Fruit fly (Drosophila melanogaster) whole organism, prepupa: ENCODE measurements around the gene Men-b.

ENCODE experiments used
- Blimp-1 ChIP-seq: fragments of 200-800 bp; sonication (Bioruptor generic); optimal IDR thresholded peaks from 3 replicates; lab custom pipeline; 2017; ENCODE audit warnings: missing biosample characterization, missing genetic modification characterization, mild to moderate bottlenecking, moderate library complexity, missing genetic modification reagents
- CG10669 ChIP-seq: fragments of 200-800 bp; sonication (Bioruptor generic); optimal IDR thresholded peaks from 3 replicates; lab custom pipeline; 2018; ENCODE audit warnings: missing biosample characterization, mild to moderate bottlenecking, missing genetic modification characterization, moderate library complexity
- CG11294 ChIP-seq: fragments of 200-800 bp; sonication (Bioruptor generic); IDR thresholded peaks from 2 replicates; pipeline ENCODE4 v1.3.6; 2022; ENCODE audit warnings: missing biosample characterization, missing genetic modification characterization
- CG11762 ChIP-seq: fragments of 200-800 bp; sonication (Bioruptor generic); optimal IDR thresholded peaks from 3 replicates; lab custom pipeline; 2016; ENCODE audit warnings: missing biosample characterization, missing genetic modification characterization; ENCODE audit not compliant: insufficient read depth
- CG11902 ChIP-seq: fragments of 200-800 bp; sonication (Bioruptor generic); optimal IDR thresholded peaks from 3 replicates; lab custom pipeline; 2016; ENCODE audit warnings: missing biosample characterization, missing genetic modification characterization
- CG15336 ChIP-seq: fragments of 200-800 bp; sonication (Bioruptor generic); IDR thresholded peaks from 2 replicates; pipeline ENCODE4 v1.3.6; 2022; ENCODE audit warnings: missing biosample characterization, missing genetic modification characterization
- CG16779 ChIP-seq: fragments of 200-800 bp; sonication (Bioruptor generic); optimal IDR thresholded peaks from 3 replicates; lab custom pipeline; 2017; ENCODE audit warnings: missing biosample characterization, mild to moderate bottlenecking, missing genetic modification characterization
- CG31627 ChIP-seq: fragments of 200-800 bp; sonication (Bioruptor generic); optimal IDR thresholded peaks from 3 replicates; lab custom pipeline; 2016; ENCODE audit warnings: missing biosample characterization, missing genetic modification characterization
- CG34406 ChIP-seq: fragments of 200-800 bp; sonication (Bioruptor generic); optimal IDR thresholded peaks from 3 replicates; lab custom pipeline; 2016; ENCODE audit warnings: missing biosample characterization, missing genetic modification characterization
- CG3919 ChIP-seq: fragments of 200-800 bp; sonication (Bioruptor generic); optimal IDR thresholded peaks from 3 replicates; lab custom pipeline; 2016; ENCODE audit warnings: missing biosample characterization, missing genetic modification characterization
- CG4318 ChIP-seq: fragments of 200-800 bp; sonication (Bioruptor generic); optimal IDR thresholded peaks from 3 replicates; lab custom pipeline; 2017; ENCODE audit warnings: missing biosample characterization, mild to moderate bottlenecking, missing genetic modification characterization
- CG6163 ChIP-seq: fragments of 200-800 bp; sonication (Bioruptor generic); IDR thresholded peaks from 3 replicates; pipeline ENCODE4 v1.3.6; 2022; ENCODE audit warnings: missing biosample characterization, missing genetic modification characterization
- CG6276 ChIP-seq: fragments of 200-800 bp; sonication (Bioruptor generic); optimal IDR thresholded peaks from 2 replicates; lab custom pipeline; 2017; ENCODE audit warnings: missing biosample characterization, mild to moderate bottlenecking, missing genetic modification characterization
- CG6792 ChIP-seq: fragments of 200-800 bp; sonication (Bioruptor generic); optimal IDR thresholded peaks from 3 replicates; lab custom pipeline; 2016; ENCODE audit warnings: missing biosample characterization, missing genetic modification characterization
- CG6808 ChIP-seq: fragments of 200-800 bp; sonication (Bioruptor generic); optimal IDR thresholded peaks from 3 replicates; lab custom pipeline; 2017; ENCODE audit warnings: missing biosample characterization, missing genetic modification characterization, mild to moderate bottlenecking, moderate library complexity, missing genetic modification reagents
- CG6854 ChIP-seq: fragments of 200-800 bp; sonication (Bioruptor generic); optimal IDR thresholded peaks from 2 replicates; lab custom pipeline; 2017; ENCODE audit warnings: missing biosample characterization, mild to moderate bottlenecking, missing genetic modification characterization
- CG8119 ChIP-seq: fragments of 200-800 bp; sonication (Bioruptor generic); IDR thresholded peaks from 3 replicates; pipeline ENCODE4 v1.3.6; 2022; ENCODE audit warnings: missing biosample characterization, missing genetic modification characterization
- CG8319 ChIP-seq: fragments of 200-800 bp; sonication (Bioruptor generic); optimal IDR thresholded peaks from 3 replicates; lab custom pipeline; 2016; ENCODE audit warnings: missing biosample characterization, missing genetic modification characterization
- CG9139 ChIP-seq: fragments of 200-800 bp; sonication (Bioruptor generic); optimal IDR thresholded peaks from 3 replicates; lab custom pipeline; 2017; ENCODE audit warnings: missing biosample characterization, mild to moderate bottlenecking, missing genetic modification characterization
- Eip75B ChIP-seq: fragments of 200-800 bp; sonication (Bioruptor generic); optimal IDR thresholded peaks from 3 replicates; lab custom pipeline; 2016; ENCODE audit warnings: missing biosample characterization, missing genetic modification characterization
- Eip78C ChIP-seq: fragments of 200-800 bp; sonication (Bioruptor generic); peaks from one replicate; lab custom pipeline; 2016; ENCODE audit warnings: missing biosample characterization, missing genetic modification characterization
- Ets21C ChIP-seq: fragments of 200-800 bp; sonication (Bioruptor generic); optimal IDR thresholded peaks from 3 replicates; lab custom pipeline; 2016; ENCODE audit warnings: missing biosample characterization, missing genetic modification characterization
- Ets96B ChIP-seq: fragments of 200-800 bp; optimal IDR thresholded peaks from 2 replicates; lab custom pipeline; 2019; ENCODE audit warnings: missing biosample characterization, mild to moderate bottlenecking, missing genetic modification characterization, moderate library complexity
- Gug ChIP-seq: fragments of 200-800 bp; sonication (Bioruptor generic); IDR thresholded peaks from 2 replicates; pipeline ENCODE4 v1.3.6; 2022; ENCODE audit warnings: missing biosample characterization, missing genetic modification characterization
- Hr38 ChIP-seq: sonication (Bioruptor generic); optimal IDR thresholded peaks from 2 replicates; lab custom pipeline; 2016; ENCODE audit warnings: missing biosample characterization, missing genetic modification characterization
- Hr39 ChIP-seq: fragments of 200-800 bp; sonication (Bioruptor generic); optimal IDR thresholded peaks from 2 replicates; lab custom pipeline; 2016; ENCODE audit warnings: missing biosample characterization, missing genetic modification characterization
- Hr4 ChIP-seq: fragments of 200-800 bp; sonication (Bioruptor generic); optimal IDR thresholded peaks from 3 replicates; lab custom pipeline; 2016; ENCODE audit warnings: missing biosample characterization, missing genetic modification characterization
- OdsH ChIP-seq: fragments of 200-800 bp; sonication (Bioruptor generic); optimal IDR thresholded peaks from 3 replicates; lab custom pipeline; 2016; ENCODE audit warnings: missing biosample characterization, missing genetic modification characterization
- Sox14 ChIP-seq: fragments of 200-800 bp; sonication (Bioruptor generic); optimal IDR thresholded peaks from 3 replicates; lab custom pipeline; 2016; ENCODE audit warnings: missing biosample characterization, missing genetic modification characterization
- Sox15 ChIP-seq: fragments of 200-800 bp; sonication (Bioruptor generic); optimal IDR thresholded peaks from 3 replicates; lab custom pipeline; 2016; ENCODE audit warnings: missing biosample characterization, missing genetic modification characterization
- acj6 ChIP-seq: fragments of 200-800 bp; sonication (Bioruptor generic); optimal IDR thresholded peaks from 3 replicates; lab custom pipeline; 2016; ENCODE audit warnings: missing biosample characterization, missing genetic modification characterization
- cyc ChIP-seq: fragments of 200-800 bp; sonication (Bioruptor generic); optimal IDR thresholded peaks from 3 replicates; lab custom pipeline; 2016; ENCODE audit warnings: missing biosample characterization, missing genetic modification characterization
- dsx ChIP-seq: fragments of 200-800 bp; optimal IDR thresholded peaks from 3 replicates; lab custom pipeline; 2019; ENCODE audit warnings: missing biosample characterization, mild to moderate bottlenecking, missing genetic modification characterization, moderate library complexity; ENCODE audit not compliant: poor library complexity, severe bottlenecking
- eg ChIP-seq: fragments of 200-800 bp; sonication (Bioruptor generic); IDR thresholded peaks from 3 replicates; pipeline ENCODE4 v1.3.6; 2022; ENCODE audit warnings: missing biosample characterization, missing genetic modification characterization
- esn ChIP-seq: fragments of 200-800 bp; sonication (Bioruptor generic); optimal IDR thresholded peaks from 2 replicates; lab custom pipeline; 2016; ENCODE audit warnings: missing biosample characterization, mild to moderate bottlenecking, missing genetic modification characterization, moderate library complexity
- fd59A ChIP-seq: fragments of 200-800 bp; sonication (Bioruptor generic); optimal IDR thresholded peaks from 2 replicates; lab custom pipeline; 2017; ENCODE audit warnings: missing biosample characterization, mild to moderate bottlenecking, missing genetic modification characterization, missing genetic modification reagents
- fd85E ChIP-seq: fragments of 200-800 bp; sonication (Bioruptor generic); optimal IDR thresholded peaks from 3 replicates; lab custom pipeline; 2016; ENCODE audit warnings: missing biosample characterization, missing genetic modification characterization
- fkh ChIP-seq: fragments of 200-800 bp; sonication (Bioruptor generic); optimal IDR thresholded peaks from 3 replicates; lab custom pipeline; 2017; ENCODE audit warnings: missing biosample characterization, mild to moderate bottlenecking, missing genetic modification characterization, moderate library complexity
- lz ChIP-seq: fragments of 200-800 bp; sonication (Bioruptor generic); optimal IDR thresholded peaks from 3 replicates; lab custom pipeline; 2016; ENCODE audit warnings: missing biosample characterization, missing genetic modification characterization
- pdm3 ChIP-seq: fragments of 200-800 bp; sonication (Bioruptor generic); optimal IDR thresholded peaks from 3 replicates; lab custom pipeline; 2016; ENCODE audit warnings: missing biosample characterization, missing genetic modification characterization
- salr ChIP-seq, 2 experiments: fragments of 200-800 bp; sonication (Bioruptor generic); optimal IDR thresholded peaks; 3 replicates each; lab custom pipeline; 2016 to 2018; ENCODE audit warnings: missing biosample characterization in 2 of 2, missing genetic modification characterization in 2 of 2, mild to moderate bottlenecking in 1 of 2
- spab ChIP-seq: fragments of 200-800 bp; sonication (Bioruptor generic); optimal IDR thresholded peaks from 2 replicates; lab custom pipeline; 2017; ENCODE audit warnings: missing biosample characterization, mild to moderate bottlenecking, missing genetic modification characterization, missing genetic modification reagents
- ss ChIP-seq, 2 experiments: fragments of 200-800 bp; sonication (Bioruptor generic); optimal IDR thresholded peaks; 2 replicates in 1 of 2; 3 replicates in 1 of 2; lab custom pipeline; 2017 to 2018; ENCODE audit warnings: mild to moderate bottlenecking in 2 of 2, missing biosample characterization in 2 of 2, missing genetic modification characterization in 2 of 2, moderate library complexity in 1 of 2
- svp ChIP-seq: fragments of 200-800 bp; sonication (Bioruptor generic); peaks from one replicate; lab custom pipeline; 2016; ENCODE audit warnings: missing biosample characterization, missing genetic modification characterization
- topi ChIP-seq: fragments of 200-800 bp; sonication (Bioruptor generic); optimal IDR thresholded peaks from 3 replicates; lab custom pipeline; 2016; ENCODE audit warnings: missing biosample characterization, missing genetic modification characterization

Men-b gene

DNA sequence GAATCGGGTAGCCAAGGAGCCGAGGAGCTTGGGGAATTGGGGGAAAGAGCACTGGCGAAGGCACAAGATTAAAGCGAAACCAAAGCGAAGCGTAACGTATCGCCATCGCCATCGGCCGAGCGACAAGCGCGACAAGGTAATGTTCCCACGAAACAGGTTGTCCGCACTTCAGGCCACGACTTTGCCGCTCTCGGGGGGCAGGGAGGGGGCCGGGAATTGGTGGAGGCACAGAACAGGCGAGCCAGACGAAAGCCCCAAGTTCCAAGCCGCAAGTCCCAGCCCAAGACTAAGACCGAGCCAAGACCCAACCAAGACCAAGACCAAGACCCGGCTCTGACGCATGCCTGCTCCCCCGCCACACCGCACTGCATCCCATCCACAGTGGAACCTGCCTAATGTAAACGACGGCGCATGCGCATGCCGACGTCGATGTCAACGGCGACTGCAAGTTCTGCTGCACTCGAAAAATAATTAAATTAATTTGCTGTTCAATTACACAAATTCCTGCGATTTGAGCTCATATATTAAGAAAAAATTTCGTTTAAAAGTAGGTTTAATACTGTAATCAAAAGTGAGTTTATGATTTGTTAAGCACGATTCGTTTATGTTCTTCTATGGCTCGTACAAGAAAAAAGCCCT is 34.6 kb downstream of the Men-b start (continued):
- no peak for TF ChIP-seq Hr38
- no peak for TF ChIP-seq CG11762 (GFP tag; lab: Kevin White, UChicago)
- no peak for TF ChIP-seq salr (GFP tag; optimal IDR thresholded peaks at IDR 0.05; lab: Kevin White, UChicago)
- TF ChIP-seq CG9139 (GFP tag; lab: Kevin White, UChicago): peak; percentile 28
- TF ChIP-seq fd85E (GFP tag; lab: Kevin White, UChicago): no peak
- peak; percentile 33 for TF ChIP-seq CG6808 (GFP tag; lab: Kevin White, UChicago)
- TF ChIP-seq CG31627 (GFP tag; lab: Kevin White, UChicago): peak; percentile 59
- TF ChIP-seq Eip75B (GFP tag; lab: Kevin White, UChicago): peak; percentile 72
- peak; percentile 72 for TF ChIP-seq Hr39

DNA sequence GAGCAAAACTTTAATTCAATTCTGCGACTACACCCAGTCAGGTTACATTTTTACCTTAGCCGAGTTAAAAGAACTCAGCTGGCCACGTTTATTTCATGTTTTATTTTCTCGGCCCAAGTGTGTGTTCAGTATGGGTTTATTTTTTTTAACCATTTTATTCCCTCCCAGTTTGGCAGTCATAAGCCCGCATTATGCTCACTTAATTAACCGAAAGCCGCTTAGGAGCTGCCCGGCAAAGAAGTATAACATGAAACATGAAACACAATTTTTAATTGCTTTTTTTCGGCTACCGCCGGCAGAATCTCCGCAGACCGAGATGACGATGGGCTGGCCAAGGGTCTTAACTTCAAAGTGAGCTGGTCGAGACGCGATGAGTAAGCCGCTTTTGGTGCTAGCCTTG is 35.4 kb downstream of the Men-b start:
- TF ChIP-seq lz (GFP tag; lab: Kevin White, UChicago) (no peak), CG6276 (no peak), Hr4 (GFP tag; lab: Kevin White, UChicago) (no peak), CG16779 (tag; lab: Kevin White, UChicago) (no peak), spab (no peak), pdm3 (GFP tag; lab: Kevin White, UChicago) (no peak), fkh (GFP tag; lab: Kevin White, UChicago) (no peak), ss (GFP tag; optimal IDR thresholded peaks at IDR 0.05; lab: Kevin White, UChicago) (no peak), CG10669 (GFP tag; lab: Kevin White, UChicago) (no peak), CG34406 (GFP tag; lab: Kevin White, UChicago) (no peak), Blimp-1 (no peak), CG8119 (no peak), Ets96B (no peak), esn (GFP tag; lab: Kevin White, UChicago) (no peak)
- TF ChIP-seq, all 60 proteins: peak for 0

DNA sequence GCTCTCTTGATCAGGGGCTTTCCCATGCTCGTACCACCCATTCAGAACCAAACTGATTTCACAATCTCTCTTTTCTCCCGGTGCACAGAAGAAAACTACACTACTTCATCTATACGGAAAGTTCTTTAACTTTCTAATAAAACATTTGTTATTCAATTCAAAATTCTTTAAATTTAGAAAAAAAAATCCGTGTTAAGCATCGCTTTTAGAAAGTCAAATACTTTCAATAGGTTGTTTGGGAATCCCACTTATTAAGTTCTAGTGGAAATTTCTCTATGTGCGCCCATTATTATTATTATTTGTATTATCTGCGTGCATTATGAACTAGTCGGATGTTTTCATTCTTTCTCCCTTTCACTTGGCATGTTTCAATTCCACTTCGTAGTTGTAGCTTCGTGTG is 41.6 kb downstream of the Men-b start:
- TF ChIP-seq svp (GFP tag; lab: Kevin White, UChicago) (no peak), Sox15 (no peak), CG6792 (GFP tag; lab: Kevin White, UChicago) (no peak), CG8319 (no peak), CG11294 (no peak), cyc (GFP tag; lab: Kevin White, UChicago) (no peak), Ets21C (GFP tag; lab: Kevin White, UChicago) (no peak), OdsH (GFP tag; lab: Kevin White, UChicago) (peak; percentile 20), salr (GFP tag; optimal IDR thresholded peaks at IDR 0.05; lab: Kevin White, UChicago) (peak in 1 of 2 experiments; percentile 35), fd59A (no peak), CG6276 (peak; percentile 34), Hr38 (no peak), dsx (GFP tag; lab: Kevin White, UChicago) (no peak), Ets96B (peak; percentile 47), CG11902 (GFP tag; lab: Kevin White, UChicago) (no peak), CG11762 (GFP tag; lab: Kevin White, UChicago) (no peak), fd85E (GFP tag; lab: Kevin White, UChicago) (no peak), acj6 (GFP tag; lab: Kevin White, UChicago) (no peak), CG6808 (GFP tag; lab: Kevin White, UChicago) (no peak), CG16779 (tag; lab: Kevin White, UChicago) (no peak), CG4318 (GFP tag; lab: Kevin White, UChicago) (peak; percentile 12), CG15336 (GFP tag; lab: Robert Waterston, UW) (peak; percentile 63), CG9139 (GFP tag; lab: Kevin White, UChicago) (no peak), CG34406 (GFP tag; lab: Kevin White, UChicago) (no peak), topi (GFP tag; lab: Kevin White, UChicago) (no peak), CG6163 (GFP tag; lab: Robert Waterston, UW) (peak; percentile 46; the same call in 1 of the 3 replicates), CG31627 (GFP tag; lab: Kevin White, UChicago) (no peak), eg (GFP tag; lab: Robert Waterston, UW) (peak; percentile 66), Gug (peak; percentile 62), fkh (GFP tag; lab: Kevin White, UChicago) (no peak), pdm3 (GFP tag; lab: Kevin White, UChicago) (peak; percentile 35), Hr4 (GFP tag; lab: Kevin White, UChicago) (peak; percentile 58), CG3919 (GFP tag; lab: Kevin White, UChicago) (no peak), Sox14 (GFP tag; lab: Kevin White, UChicago) (peak; percentile 15), CG6854 (GFP tag; lab: Kevin White, UChicago) (no peak), Eip78C (GFP tag; lab: Kevin White, UChicago) (peak; percentile 80)
